Worm (Caenorhabditis elegans) whole organism, L1 larva: ENCODE measurements around the gene R05D3.12.

Experiments used
- alr-1 ChIP-seq: fragments of 200-800 bp; sonication (Bioruptor generic); optimal IDR thresholded peaks from 2 replicates; lab custom pipeline; 2018; ENCODE audit warnings: borderline replicate concordance, mild to moderate bottlenecking, missing genetic modification characterization, missing compliant biosample characterization
- ceh-8 ChIP-seq: fragments of 200-800 bp; sonication (Bioruptor generic); optimal IDR thresholded peaks from 2 replicates; lab custom pipeline; 2018; ENCODE audit warnings: mild to moderate bottlenecking, missing genetic modification characterization, moderate library complexity, missing compliant biosample characterization
- ces-1 ChIP-seq: fragments of 150-350 bp; optimal IDR thresholded peaks from 2 replicates; lab custom pipeline; 2014; ENCODE audit warnings: missing biosample characterization, missing genetic modification reagents, missing genetic modification characterization
- dsc-1 ChIP-seq: sonication (generic microtip); optimal IDR thresholded peaks from 2 replicates; lab custom pipeline; 2016; ENCODE audit warnings: mild to moderate bottlenecking, missing genetic modification characterization, missing compliant biosample characterization
- fos-1 ChIP-seq: fragments of 150-350 bp; optimal IDR thresholded peaks from 2 replicates; lab custom pipeline; 2014; ENCODE audit warnings: missing biosample characterization, missing genetic modification characterization
- nhr-237 ChIP-seq: fragments of 150-350 bp; optimal IDR thresholded peaks from 2 replicates; lab custom pipeline; 2014; ENCODE audit warnings: missing biosample characterization, missing genetic modification characterization
- nhr-28 ChIP-seq: fragments of 150-350 bp; optimal IDR thresholded peaks from 2 replicates; lab custom pipeline; 2014; ENCODE audit warnings: missing biosample characterization, missing genetic modification characterization
- unc-62 ChIP-seq: fragments of 150-350 bp; optimal IDR thresholded peaks from 2 replicates; lab custom pipeline; 2014; ENCODE audit warnings: missing biosample characterization, missing genetic modification reagents, missing genetic modification characterization
- zag-1 ChIP-seq: fragments of 150-350 bp; optimal IDR thresholded peaks from 2 replicates; lab custom pipeline; 2014; ENCODE audit warnings: missing biosample characterization, missing genetic modification characterization

ce11 chrIII:8432143-8432542 lies 51.4 kb downstream of the R05D3.12 start, which contains the start of gene ZK1236.5:
- TF ChIP-seq dsc-1 = no peak
- TF ChIP-seq zag-1 (tag; lab: Kevin White, UChicago) = no peak
- no peak for TF ChIP-seq nhr-28 (tag; lab: Kevin White, UChicago)
- TF ChIP-seq ceh-8 = no peak
- TF ChIP-seq fos-1 = no peak
- TF ChIP-seq unc-62 (GFP tag; lab: Kevin White, UChicago) = no peak
- TF ChIP-seq ces-1 = no peak
- TF ChIP-seq nhr-237 (tag; lab: Kevin White, UChicago) = no peak
- TF ChIP-seq alr-1 (tag; lab: Kevin White, UChicago) = no peak
